Worm (Caenorhabditis elegans) whole organism, mixed stage, embryonic: ENCODE results near the gene set-15.

Experiments used
- blmp-1 ChIP-seq: fragments of 150-350 bp; optimal IDR thresholded peaks from 2 replicates; lab custom pipeline; 2014; ENCODE audit warnings: missing biosample characterization, missing genetic modification characterization
- nhr-76 ChIP-seq: sonication (generic microtip); optimal IDR thresholded peaks from 2 replicates; lab custom pipeline; 2017; ENCODE audit warnings: missing biosample characterization, missing genetic modification characterization
- unc-62 ChIP-seq: fragments of 150-350 bp; optimal IDR thresholded peaks from 2 replicates; lab custom pipeline; 2014; ENCODE audit warnings: missing biosample characterization, missing genetic modification reagents, missing genetic modification characterization

DNA sequence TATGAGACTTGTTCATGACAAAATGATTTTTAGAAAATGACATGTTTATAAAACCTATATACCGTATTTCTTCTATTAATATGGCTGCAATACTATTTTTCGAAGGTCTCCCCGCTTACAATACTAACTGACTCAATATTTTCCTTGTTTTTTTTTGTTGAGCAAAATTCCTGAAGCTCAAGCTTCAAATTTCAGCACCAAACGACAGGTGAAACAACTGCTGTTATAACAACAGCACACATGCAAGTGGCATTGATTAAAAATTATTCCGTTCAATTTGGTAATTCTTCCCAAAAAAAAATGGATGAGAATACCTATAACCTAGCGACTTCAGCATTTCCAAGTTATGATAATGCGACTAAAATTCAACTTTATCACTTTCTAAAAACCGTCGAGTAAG is 34.2 kb upstream of the set-15 start, which contains the start of gene srw-94:
- TF ChIP-seq nhr-76, result no peak
- no peak for TF ChIP-seq unc-62 (GFP tag; lab: Kevin White, UChicago)
- no peak for TF ChIP-seq blmp-1 (tag; lab: Kevin White, UChicago)
